Worm (Caenorhabditis elegans) whole organism, early embryonic: ENCODE results near the gene F13B6.3.

Source experiments
- B0310.2 ChIP-seq: sonication (generic microtip); optimal IDR thresholded peaks from 2 replicates; lab custom pipeline; 2016; ENCODE audit warnings: mild to moderate bottlenecking, missing genetic modification characterization, missing compliant biosample characterization
- ama-1 ChIP-seq: fragments of 150-350 bp; optimal IDR thresholded peaks from 2 replicates; lab custom pipeline; 2014
- hmbx-1 ChIP-seq: sonication (generic microtip); optimal IDR thresholded peaks from 2 replicates; lab custom pipeline; 2016; ENCODE audit warnings: mild to moderate bottlenecking, missing genetic modification characterization, missing compliant biosample characterization
- hmg-4 ChIP-seq: fragments of 200-800 bp; sonication (Bioruptor generic); optimal IDR thresholded peaks from 2 replicates; lab custom pipeline; 2018; ENCODE audit warnings: mild to moderate bottlenecking, missing genetic modification characterization, missing compliant biosample characterization

DNA sequence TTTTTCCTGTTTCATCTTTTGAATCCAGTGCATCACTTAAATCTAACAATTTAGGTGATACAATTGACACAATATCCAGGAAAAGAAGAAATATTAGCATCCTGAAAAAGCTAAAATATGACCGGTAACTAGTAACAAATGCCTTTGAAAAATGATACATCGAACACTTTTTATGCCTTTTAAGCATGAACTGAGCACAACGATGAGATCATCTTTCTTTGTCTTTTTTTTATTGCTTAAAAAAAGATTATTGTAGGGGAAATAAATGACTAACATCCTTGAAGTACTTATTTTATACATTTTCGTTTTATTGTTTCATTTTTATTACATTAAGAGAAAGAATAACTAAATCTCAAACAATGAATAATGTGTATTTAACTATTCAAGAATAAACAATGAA is at the start of gene F13B6.3:
- TF ChIP-seq B0310.2 (tag; lab: Kevin White, UChicago) (no peak), hmbx-1 (tag; lab: Kevin White, UChicago) (no peak), ama-1 (no peak), hmg-4 (GFP tag; lab: Kevin White, UChicago) (no peak)
